Worm (Caenorhabditis elegans): ENCODE measurements around the gene rps-21.

Gene rps-21

ce11 chrIII:7181822-7182221 lies 7.6 kb downstream of the rps-21 start, which contains the start of gene epg-4:
Gene epg-4 (plus strand): TSS chrIII:7182167.
- no peak for TF ChIP-seq bed-3 (GFP tag; optimal IDR thresholded peaks at IDR 0.05)
- no peak for TF ChIP-seq elt-3 (tag; optimal IDR thresholded peaks at IDR 0.05)
- TF ChIP-seq unc-39 (tag; optimal IDR thresholded peaks at IDR 0.05) = no peak
- no peak for TF ChIP-seq pha-4 (tag; optimal IDR thresholded peaks at IDR 0.05)
- TF ChIP-seq mep-1 (tag; optimal IDR thresholded peaks at IDR 0.05) = peak; percentile 67
- TF ChIP-seq ces-1 (GFP tag; optimal IDR thresholded peaks at IDR 0.05) = no peak
- TF ChIP-seq lin-13 (tag; optimal IDR thresholded peaks at IDR 0.05) = no peak
- no peak for TF ChIP-seq drap-1 (GFP tag; optimal IDR thresholded peaks at IDR 0.05)
- no peak for TF ChIP-seq flh-1 (GFP tag; optimal IDR thresholded peaks at IDR 0.05)
- no peak for TF ChIP-seq elt-1 (tag; optimal IDR thresholded peaks at IDR 0.05; ENCODE audit: borderline replicate concordance, insufficient read depth)
- TF ChIP-seq sptf-1 (tag; optimal IDR thresholded peaks at IDR 0.05) = peak; percentile 41
- no peak for TF ChIP-seq ceh-43 (GFP tag; optimal IDR thresholded peaks at IDR 0.05)
- TF ChIP-seq unc-62 (GFP tag; optimal IDR thresholded peaks at IDR 0.05) = no peak
- TF ChIP-seq ceh-83 (GFP tag; optimal IDR thresholded peaks at IDR 0.05) = no peak
- no peak for TF ChIP-seq nhr-28 (tag; optimal IDR thresholded peaks at IDR 0.05)
- TF ChIP-seq nhr-12 (tag; optimal IDR thresholded peaks at IDR 0.05) = no peak
- no peak for TF ChIP-seq nhr-76 (tag; optimal IDR thresholded peaks at IDR 0.05)
- TF ChIP-seq blmp-1 (tag; optimal IDR thresholded peaks at IDR 0.05) = no peak
- TF ChIP-seq zip-8 (tag; optimal IDR thresholded peaks at IDR 0.05) = no peak
- TF ChIP-seq mls-2 (tag; optimal IDR thresholded peaks at IDR 0.05) = peak; percentile 12
- TF ChIP-seq unc-120 (tag; optimal IDR thresholded peaks at IDR 0.05; ENCODE audit: poor library complexity, severe bottlenecking) = no peak
- TF ChIP-seq lin-32 (GFP tag; optimal IDR thresholded peaks at IDR 0.05) = no peak
- no peak for TF ChIP-seq ham-2 (GFP tag; optimal IDR thresholded peaks at IDR 0.05)
- no peak for TF ChIP-seq ztf-11 (tag; optimal IDR thresholded peaks at IDR 0.05)
- no peak for TF ChIP-seq ceh-39 (tag; optimal IDR thresholded peaks at IDR 0.05)
- no peak for TF ChIP-seq nhr-2 (tag; optimal IDR thresholded peaks at IDR 0.05)
- no peak for TF ChIP-seq tbx-8 (GFP tag; optimal IDR thresholded peaks at IDR 0.05)
- TF ChIP-seq hlh-1 (tag; optimal IDR thresholded peaks at IDR 0.05) = peak; percentile 8
- TF ChIP-seq M03D4.4 (tag; optimal IDR thresholded peaks at IDR 0.05) = no peak
- TF ChIP-seq lsy-2 (tag; optimal IDR thresholded peaks at IDR 0.05) = peak; percentile 7
- TF ChIP-seq cnd-1 (tag; optimal IDR thresholded peaks at IDR 0.05) = no peak
- no peak for TF ChIP-seq mab-5 (tag; optimal IDR thresholded peaks at IDR 0.05)
- no peak for TF ChIP-seq snpc-4 (tag; optimal IDR thresholded peaks at IDR 0.05)
- TF ChIP-seq sem-2 (GFP tag; optimal IDR thresholded peaks at IDR 0.05) = no peak
- no peak for TF ChIP-seq nhr-237 (tag; optimal IDR thresholded peaks at IDR 0.05)

ce11 chrIII:7180613-7181012 lies 8.8 kb downstream of the rps-21 start, which contains the start of gene ndab-2:
Gene ndab-2 (plus strand): TSS chrIII:7180752.
- TF ChIP-seq drap-1 (GFP tag; optimal IDR thresholded peaks at IDR 0.05) (no peak), unc-62 (GFP tag; optimal IDR thresholded peaks at IDR 0.05) (no peak), ztf-11 (tag; optimal IDR thresholded peaks at IDR 0.05) (no peak), lsy-2 (tag; optimal IDR thresholded peaks at IDR 0.05) (no peak), elt-1 (tag; optimal IDR thresholded peaks at IDR 0.05; ENCODE audit: borderline replicate concordance, insufficient read depth) (no peak), ces-1 (GFP tag; optimal IDR thresholded peaks at IDR 0.05) (no peak), ham-2 (GFP tag; optimal IDR thresholded peaks at IDR 0.05) (no peak), lin-13 (tag; optimal IDR thresholded peaks at IDR 0.05) (no peak), nhr-237 (tag; optimal IDR thresholded peaks at IDR 0.05) (no peak), nhr-2 (tag; optimal IDR thresholded peaks at IDR 0.05) (no peak), nhr-28 (tag; optimal IDR thresholded peaks at IDR 0.05) (no peak), M03D4.4 (tag; optimal IDR thresholded peaks at IDR 0.05) (no peak)

DNA sequence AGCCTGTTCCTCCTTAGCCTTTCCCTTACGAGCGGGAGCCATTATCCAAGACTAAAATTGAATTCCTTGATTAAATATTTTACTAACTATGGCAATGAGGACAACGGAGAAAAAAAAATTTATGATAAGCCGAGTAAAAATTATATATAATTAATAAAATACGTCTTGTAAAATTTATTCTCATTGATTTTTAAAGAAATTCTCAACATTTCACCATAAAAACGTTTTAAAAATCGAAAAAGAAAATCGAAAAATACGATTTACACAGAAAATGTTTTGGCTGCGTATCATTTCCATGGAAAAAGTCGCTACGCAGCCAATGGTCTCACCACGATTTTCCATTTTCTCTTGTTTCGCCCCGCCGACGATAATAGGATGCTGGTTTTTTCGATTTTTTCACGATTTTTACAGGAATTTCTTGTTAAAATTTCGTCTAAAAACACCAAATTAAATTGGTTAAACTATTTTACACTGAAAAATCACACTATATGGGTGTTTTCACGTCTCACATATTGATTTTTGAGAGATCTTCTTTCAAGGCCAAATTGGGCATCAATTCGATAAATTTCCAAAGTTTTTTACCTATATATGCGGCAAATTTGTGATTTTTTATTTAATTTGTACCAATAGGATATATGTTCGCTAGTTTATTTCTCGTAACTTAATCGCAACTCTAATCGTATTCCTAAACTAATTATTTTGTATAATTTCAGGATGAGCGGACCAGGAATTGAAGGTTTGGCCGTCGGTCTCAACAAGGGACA lies 9.7 kb downstream of the rps-21 start, which contains the start of the genes rps-14 and rpl-36:
rps-14 (minus strand) TSS at position 51 of the 764 bp plus-strand sequence.
rpl-36 (plus strand) TSS at position 714 of the 764 bp plus-strand sequence.
- TF ChIP-seq blmp-1 (tag; optimal IDR thresholded peaks at IDR 0.05) (peak; percentile 15), cnd-1 (tag; optimal IDR thresholded peaks at IDR 0.05) (no peak), unc-62 (GFP tag; optimal IDR thresholded peaks at IDR 0.05) (no peak), mep-1 (tag; optimal IDR thresholded peaks at IDR 0.05) (peak; percentile 91), flh-1 (GFP tag; optimal IDR thresholded peaks at IDR 0.05) (no peak), bed-3 (GFP tag; optimal IDR thresholded peaks at IDR 0.05) (no peak), lsy-2 (tag; optimal IDR thresholded peaks at IDR 0.05) (peak; percentile 86), hlh-1 (tag; optimal IDR thresholded peaks at IDR 0.05) (peak; percentile 4), lin-13 (tag; optimal IDR thresholded peaks at IDR 0.05) (peak; percentile 87), ceh-43 (GFP tag; optimal IDR thresholded peaks at IDR 0.05) (no peak), sptf-1 (tag; optimal IDR thresholded peaks at IDR 0.05) (peak; percentile 57), lin-32 (GFP tag; optimal IDR thresholded peaks at IDR 0.05) (no peak), nhr-76 (tag; optimal IDR thresholded peaks at IDR 0.05) (no peak), nhr-2 (tag; optimal IDR thresholded peaks at IDR 0.05) (peak; percentile 16), ztf-11 (tag; optimal IDR thresholded peaks at IDR 0.05) (no peak), M03D4.4 (tag; optimal IDR thresholded peaks at IDR 0.05) (peak; percentile 66), ces-1 (GFP tag; optimal IDR thresholded peaks at IDR 0.05) (peak; percentile 41), ceh-39 (tag; optimal IDR thresholded peaks at IDR 0.05) (peak; percentile 76), pha-4 (tag; optimal IDR thresholded peaks at IDR 0.05) (peak; percentile 86), nhr-237 (tag; optimal IDR thresholded peaks at IDR 0.05) (peak; percentile 92)

Data from whole organism, mixed stage, embryonic.